Fruit fly (Drosophila melanogaster) whole organism, embryonic: ENCODE data around the gene CG3198.

Source experiments
- CG10147 ChIP-seq: fragments of 200-800 bp; sonication (Bioruptor generic); optimal IDR thresholded peaks from 2 replicates; lab custom pipeline; 2019; ENCODE audit warnings: missing biosample characterization, mild to moderate bottlenecking, missing genetic modification characterization, moderate library complexity
- CG10267 ChIP-seq: fragments of 200-800 bp; sonication (Bioruptor generic); optimal IDR thresholded peaks from 2 replicates; lab custom pipeline; 2018; ENCODE audit warnings: missing biosample characterization, mild to moderate bottlenecking, missing genetic modification characterization, moderate library complexity
- CG10321 ChIP-seq: fragments of 200-800 bp; sonication (Bioruptor generic); IDR thresholded peaks from 2 replicates; pipeline ENCODE4 v1.3.6; 2022; ENCODE audit warnings: missing biosample characterization, missing genetic modification characterization
- CG10654 ChIP-seq: fragments of 200-800 bp; sonication (Bioruptor generic); optimal IDR thresholded peaks from 2 replicates; lab custom pipeline; 2016; ENCODE audit warnings: missing biosample characterization, missing genetic modification characterization
- CG12299 ChIP-seq: fragments of 200-800 bp; sonication (Bioruptor generic); optimal IDR thresholded peaks from 2 replicates; lab custom pipeline; 2018; ENCODE audit warnings: missing biosample characterization, mild to moderate bottlenecking, missing genetic modification characterization
- CG14441 ChIP-seq: fragments of 200-800 bp; sonication (Bioruptor generic); IDR thresholded peaks from 2 replicates; pipeline ENCODE4 v1.3.6; 2022; ENCODE audit warnings: missing biosample characterization, missing genetic modification characterization
- CG15479 ChIP-seq: fragments of 200-800 bp; sonication (Bioruptor generic); optimal IDR thresholded peaks from 3 replicates; lab custom pipeline; 2019; ENCODE audit warnings: missing biosample characterization, mild to moderate bottlenecking, missing genetic modification characterization, moderate library complexity
- CG15601 ChIP-seq: fragments of 200-800 bp; sonication (Bioruptor generic); optimal IDR thresholded peaks from 3 replicates; lab custom pipeline; 2019; ENCODE audit warnings: missing biosample characterization, mild to moderate bottlenecking, missing genetic modification characterization, moderate library complexity
- CG17328 ChIP-seq: fragments of 200-800 bp; sonication (Bioruptor generic); IDR thresholded peaks from 2 replicates; pipeline ENCODE4 v1.3.6; 2022; ENCODE audit warnings: missing biosample characterization, missing genetic modification characterization
- CG17361 ChIP-seq: fragments of 200-800 bp; sonication (Bioruptor generic); IDR thresholded peaks from 3 replicates; pipeline ENCODE4 v1.3.6; 2022; ENCODE audit warnings: missing biosample characterization, missing genetic modification characterization
- CG18476 ChIP-seq: fragments of 200-800 bp; sonication (Bioruptor generic); optimal IDR thresholded peaks from 2 replicates; lab custom pipeline; 2016; ENCODE audit warnings: missing biosample characterization, mild to moderate bottlenecking, missing genetic modification characterization
- CG32772 ChIP-seq: fragments of 200-800 bp; sonication (Bioruptor generic); IDR thresholded peaks from 2 replicates; pipeline ENCODE4 v1.3.6; 2022; ENCODE audit warnings: missing biosample characterization, missing genetic modification characterization
- CG7271 ChIP-seq: fragments of 200-800 bp; sonication (Bioruptor generic); optimal IDR thresholded peaks from 2 replicates; lab custom pipeline; 2018; ENCODE audit warnings: missing biosample characterization, mild to moderate bottlenecking, missing genetic modification characterization, moderate library complexity
- CG7556 ChIP-seq: fragments of 200-800 bp; sonication (Bioruptor generic); optimal IDR thresholded peaks from 2 replicates; lab custom pipeline; 2017; ENCODE audit warnings: missing biosample characterization, mild to moderate bottlenecking, missing genetic modification characterization
- CG8290 ChIP-seq, 3 experiments: fragments of 200-800 bp; sonication (Bioruptor generic); optimal IDR thresholded peaks; 2 replicates each; lab custom pipeline; 2016 to 2019; ENCODE audit warnings: missing biosample characterization in 3 of 3, missing genetic modification characterization in 3 of 3, mild to moderate bottlenecking in 2 of 3, moderate library complexity in 1 of 3
- CG9932 ChIP-seq: fragments of 200-800 bp; sonication (Bioruptor generic); IDR thresholded peaks from 2 replicates; pipeline ENCODE4 v1.3.6; 2022; ENCODE audit warnings: missing biosample characterization, missing genetic modification characterization
- CrebB ChIP-seq: fragments of 200-800 bp; sonication (Bioruptor generic); optimal IDR thresholded peaks from 3 replicates; lab custom pipeline; 2018; ENCODE audit warnings: missing biosample characterization, mild to moderate bottlenecking, missing genetic modification characterization
- D19B ChIP-seq: fragments of 200-800 bp; sonication (Bioruptor generic); optimal IDR thresholded peaks from 2 replicates; lab custom pipeline; 2017; ENCODE audit warnings: missing biosample characterization, mild to moderate bottlenecking, missing genetic modification characterization
- Dfd ChIP-seq, 2 experiments: fragments of >200 bp; optimal IDR thresholded peaks; 2 replicates each; lab custom pipeline; 2017; ENCODE audit warnings: missing biosample characterization in 2 of 2, missing genetic modification characterization in 2 of 2
- Dip3 ChIP-seq: fragments of 200-800 bp; sonication (Bioruptor generic); optimal IDR thresholded peaks from 3 replicates; lab custom pipeline; 2016; ENCODE audit warnings: missing biosample characterization, missing genetic modification characterization
- E2f2 ChIP-seq: fragments of 200-800 bp; sonication (Bioruptor generic); IDR thresholded peaks from 2 replicates; pipeline ENCODE4 v1.3.6; 2022; ENCODE audit warnings: missing biosample characterization, missing genetic modification characterization
- Elba2 ChIP-seq: fragments of 200-800 bp; sonication (Bioruptor generic); optimal IDR thresholded peaks from 3 replicates; lab custom pipeline; 2016; ENCODE audit warnings: missing biosample characterization, missing genetic modification characterization
- Ets97D ChIP-seq: fragments of 200-800 bp; sonication (Bioruptor generic); optimal IDR thresholded peaks from 3 replicates; lab custom pipeline; 2016; ENCODE audit warnings: missing biosample characterization, missing genetic modification characterization
- HHEX ChIP-seq: fragments of 200-800 bp; sonication (Bioruptor generic); optimal IDR thresholded peaks from 3 replicates; lab custom pipeline; 2017; ENCODE audit warnings: missing biosample characterization, mild to moderate bottlenecking, missing genetic modification characterization, missing genetic modification reagents
- HLH54F ChIP-seq: fragments of 200-800 bp; sonication (Bioruptor generic); optimal IDR thresholded peaks from 3 replicates; lab custom pipeline; 2016; ENCODE audit warnings: missing biosample characterization, missing genetic modification characterization
- Hr3 ChIP-seq: fragments of 200-800 bp; sonication (Bioruptor generic); optimal IDR thresholded peaks from 3 replicates; lab custom pipeline; 2016; ENCODE audit warnings: missing biosample characterization, missing genetic modification characterization
- Med ChIP-seq: fragments of 200-800 bp; sonication (Bioruptor generic); peaks from one replicate; lab custom pipeline; 2016; ENCODE audit warnings: missing biosample characterization, missing genetic modification characterization, mild to moderate bottlenecking, inconsistent platforms, moderate library complexity
- Poxn ChIP-seq: fragments of 200-800 bp; sonication (Bioruptor generic); IDR thresholded peaks from 2 replicates; pipeline ENCODE4 v1.3.6; 2022; ENCODE audit warnings: missing biosample characterization, missing genetic modification characterization
- Scr ChIP-seq: fragments of 200-800 bp; sonication (Bioruptor generic); IDR thresholded peaks from 2 replicates; pipeline ENCODE4 v1.3.6; 2022; ENCODE audit warnings: missing biosample characterization, missing genetic modification characterization; ENCODE audit not compliant: partially characterized antibody
- Sin3A ChIP-seq: fragments of >200 bp; optimal IDR thresholded peaks from 2 replicates; lab custom pipeline; 2018
- cato ChIP-seq: fragments of 200-800 bp; sonication (Bioruptor generic); optimal IDR thresholded peaks from 2 replicates; lab custom pipeline; 2016; ENCODE audit warnings: missing biosample characterization, missing genetic modification characterization, borderline replicate concordance
- chm ChIP-seq: fragments of 200-800 bp; sonication (Bioruptor generic); IDR thresholded peaks from 2 replicates; pipeline ENCODE4 v1.3.6; 2022; ENCODE audit warnings: missing biosample characterization, missing genetic modification characterization
- corto ChIP-seq: fragments of 200-800 bp; sonication (Bioruptor generic); optimal IDR thresholded peaks from 2 replicates; lab custom pipeline; 2016; ENCODE audit warnings: missing biosample characterization, mild to moderate bottlenecking, missing genetic modification characterization, moderate library complexity
- dm ChIP-seq: fragments of 200-800 bp; sonication (Bioruptor generic); optimal IDR thresholded peaks from 3 replicates; lab custom pipeline; 2016; ENCODE audit warnings: missing biosample characterization, missing genetic modification characterization
- emc ChIP-seq: fragments of 200-800 bp; sonication (Bioruptor generic); optimal IDR thresholded peaks from 2 replicates; lab custom pipeline; 2016; ENCODE audit warnings: missing biosample characterization, missing genetic modification characterization
- ems ChIP-seq: fragments of 200-800 bp; sonication (Bioruptor generic); optimal IDR thresholded peaks from 3 replicates; lab custom pipeline; 2016; ENCODE audit warnings: missing biosample characterization, missing genetic modification characterization
- fd64A ChIP-seq: fragments of 200-800 bp; sonication (Bioruptor generic); optimal IDR thresholded peaks from 3 replicates; lab custom pipeline; 2018; ENCODE audit warnings: missing biosample characterization, mild to moderate bottlenecking, missing genetic modification characterization
- gfzf ChIP-seq: fragments of 200-800 bp; sonication (Bioruptor generic); optimal IDR thresholded peaks from 2 replicates; lab custom pipeline; 2016; ENCODE audit warnings: missing biosample characterization, mild to moderate bottlenecking, missing genetic modification characterization, moderate library complexity
- gsb-n ChIP-seq: fragments of 200-800 bp; sonication (Bioruptor generic); optimal IDR thresholded peaks from 3 replicates; lab custom pipeline; 2018; ENCODE audit warnings: missing biosample characterization, mild to moderate bottlenecking, missing genetic modification characterization
- her ChIP-seq: fragments of 200-800 bp; sonication (Bioruptor generic); optimal IDR thresholded peaks from 2 replicates; lab custom pipeline; 2016; ENCODE audit warnings: missing biosample characterization, missing genetic modification characterization
- inv ChIP-seq: fragments of 200-800 bp; sonication (Bioruptor generic); IDR thresholded peaks from 2 replicates; pipeline ENCODE4 v1.3.6; 2022; ENCODE audit warnings: missing biosample characterization, missing genetic modification characterization; ENCODE audit not compliant: partially characterized antibody
- klu ChIP-seq: fragments of 200-800 bp; sonication (Bioruptor generic); IDR thresholded peaks from 2 replicates; pipeline ENCODE4 v1.3.6; 2022; ENCODE audit warnings: missing biosample characterization, missing genetic modification characterization
- lmd ChIP-seq: fragments of 200-800 bp; sonication (Bioruptor generic); IDR thresholded peaks from 2 replicates; pipeline ENCODE4 v1.3.6; 2022; ENCODE audit warnings: missing biosample characterization, missing genetic modification characterization
- nmo ChIP-seq: fragments of 200-800 bp; sonication (Bioruptor generic); optimal IDR thresholded peaks from 2 replicates; lab custom pipeline; 2018; ENCODE audit warnings: missing biosample characterization, mild to moderate bottlenecking, missing genetic modification characterization, moderate library complexity
- onecut ChIP-seq: fragments of 200-800 bp; sonication (Bioruptor generic); IDR thresholded peaks from 2 replicates; pipeline ENCODE4 v1.3.6; 2022; ENCODE audit warnings: missing biosample characterization, missing genetic modification characterization
- prd ChIP-seq, 3 experiments: fragments of >200 bp in 2 of 3; fragments of 200-800 bp in 1 of 3; sonication (Bioruptor generic) in 1 of 3; optimal IDR thresholded peaks in 2 of 3; IDR thresholded peaks in 1 of 3; 2 replicates in 2 of 3; 3 replicates in 1 of 3; pipeline versions ENCODE4 v1.3.6 to Lab custom; 2017 to 2022; ENCODE audit warnings: missing biosample characterization in 1 of 3, missing genetic modification characterization in 1 of 3
- psq ChIP-seq: fragments of 200-800 bp; sonication (Bioruptor generic); optimal IDR thresholded peaks from 2 replicates; lab custom pipeline; 2017; ENCODE audit warnings: missing biosample characterization, missing genetic modification characterization
- schlank ChIP-seq: fragments of 200-800 bp; sonication (Bioruptor generic); optimal IDR thresholded peaks from 2 replicates; lab custom pipeline; 2018; ENCODE audit warnings: missing biosample characterization, mild to moderate bottlenecking, missing genetic modification characterization
- sug ChIP-seq: fragments of 200-800 bp; optimal IDR thresholded peaks from 2 replicates; lab custom pipeline; 2019; ENCODE audit warnings: missing biosample characterization, mild to moderate bottlenecking, missing genetic modification characterization, moderate library complexity
- yki ChIP-seq: fragments of >200 bp; optimal IDR thresholded peaks from 3 replicates; lab custom pipeline; 2018

The CG3198 gene

dm6 chrX:6673637-6674487, at the start of gene CG3198, which contains the start of gene Mcm6 (continued):
- TF ChIP-seq Sin3A, result no peak
- no peak for TF ChIP-seq Poxn (GFP tag; lab: Robert Waterston, UW)
- no peak for TF ChIP-seq CG17328 (GFP tag; lab: Robert Waterston, UW)
- TF ChIP-seq CG7271 (tag; lab: Kevin White, UChicago), result no peak
- no peak for TF ChIP-seq CG10654 (GFP tag; lab: Kevin White, UChicago)
- no peak for TF ChIP-seq CG15479 (GFP tag; lab: Kevin White, UChicago)
- TF ChIP-seq Med (GFP tag; lab: Kevin White, UChicago), result peak; percentile 57
- no peak for TF ChIP-seq emc
- no peak for TF ChIP-seq gsb-n (tag; lab: Kevin White, UChicago)
- no peak for TF ChIP-seq CG12299 (tag; lab: Kevin White, UChicago)
- no peak for TF ChIP-seq cato
- no peak for TF ChIP-seq HHEX (GFP tag; lab: Kevin White, UChicago)
- TF ChIP-seq CG10147 (GFP tag; lab: Kevin White, UChicago), result no peak
- TF ChIP-seq Elba2 (GFP tag; lab: Kevin White, UChicago), result no peak
- TF ChIP-seq psq (GFP tag; lab: Kevin White, UChicago), result no peak
- no peak for TF ChIP-seq CG7556 (GFP tag; lab: Kevin White, UChicago)
- peak; percentile 51 for TF ChIP-seq Ets97D (GFP tag; lab: Kevin White, UChicago)
- TF ChIP-seq lmd (GFP tag; lab: Robert Waterston, UW), result no peak
- TF ChIP-seq gfzf (GFP tag; lab: Kevin White, UChicago), result peak; percentile 46
- peak; percentile 11 for TF ChIP-seq nmo (GFP tag; lab: Kevin White, UChicago)
- no peak for TF ChIP-seq chm (GFP tag; lab: Robert Waterston, UW)
- TF ChIP-seq D19B, result no peak
- TF ChIP-seq Dip3 (GFP tag; lab: Kevin White, UChicago), result no peak
- TF ChIP-seq her (GFP tag; lab: Kevin White, UChicago), result no peak
- no peak for TF ChIP-seq klu
- no peak for TF ChIP-seq CrebB
- TF ChIP-seq CG10321 (GFP tag; lab: Robert Waterston, UW), result no peak
- no peak for TF ChIP-seq Hr3
- peak; percentile 7 for TF ChIP-seq sug (tag; lab: Kevin White, UChicago)
- no peak for TF ChIP-seq CG15601 (tag; lab: Kevin White, UChicago)
- TF ChIP-seq Dfd (GFP tag; optimal IDR thresholded peaks at IDR 0.05; lab: Kevin White, UChicago), result no peak
- TF ChIP-seq inv (GFP tag; lab: Robert Waterston, UW), result peak; percentile 50; the same call in 1 of the 2 replicates
- no peak for TF ChIP-seq fd64A (GFP tag; lab: Kevin White, UChicago)
- peak; percentile 74 for TF ChIP-seq Scr (GFP tag; lab: Robert Waterston, UW)
- TF ChIP-seq prd (optimal IDR thresholded peaks at IDR 0.05; lab: Kevin White, UChicago), result no peak
- no peak for TF ChIP-seq prd (GFP tag; IDR thresholded peaks at IDR 0.05; lab: Robert Waterston, UW)
- TF ChIP-seq corto (GFP tag; lab: Kevin White, UChicago), result no peak
- TF ChIP-seq dm (GFP tag; lab: Kevin White, UChicago), result no peak
- no peak for TF ChIP-seq HLH54F (GFP tag; lab: Kevin White, UChicago)
- TF ChIP-seq ems (GFP tag; lab: Kevin White, UChicago), result no peak
- TF ChIP-seq CG10267 (tag; lab: Kevin White, UChicago), result peak; percentile 28
- TF ChIP-seq yki, result no peak
- no peak for TF ChIP-seq CG17361 (GFP tag; lab: Robert Waterston, UW)
- no peak for TF ChIP-seq CG18476 (GFP tag; lab: Kevin White, UChicago)
- no peak for TF ChIP-seq schlank (tag; lab: Kevin White, UChicago)
- TF ChIP-seq CG8290 (GFP tag; optimal IDR thresholded peaks at IDR 0.05; lab: Kevin White, UChicago), result no peak
- no peak for TF ChIP-seq CG8290 (tag; optimal IDR thresholded peaks at IDR 0.05; lab: Kevin White, UChicago)
- TF ChIP-seq CG14441 (GFP tag; lab: Robert Waterston, UW), result no peak
- peak; percentile 82 for TF ChIP-seq E2f2
- TF ChIP-seq CG32772 (GFP tag; lab: Robert Waterston, UW), result no peak
- TF ChIP-seq CG9932, result no peak
- peak; percentile 48 for TF ChIP-seq onecut
